Worm (Caenorhabditis elegans) whole organism, young adult: ENCODE results near the gene C17E7.12.

Experiments
- B0019.2 ChIP-seq: fragments of 200-800 bp; sonication (Bioruptor generic); conservative IDR thresholded peaks from 2 replicates; pipeline ENCODE4 v1.3.6; 2022; ENCODE audit warnings: missing genetic modification reagents, missing genetic modification characterization, missing compliant biosample characterization
- B0336.3 ChIP-seq: fragments of 200-800 bp; sonication (Bioruptor generic); IDR thresholded peaks from 2 replicates; pipeline ENCODE4 v1.3.6; 2022; ENCODE audit warnings: missing genetic modification characterization, missing compliant biosample characterization
- F55B11.4 ChIP-seq: sonication (generic microtip); optimal IDR thresholded peaks from 2 replicates; lab custom pipeline; 2016; ENCODE audit warnings: missing compliant biosample characterization, missing genetic modification characterization, borderline replicate concordance; ENCODE audit not compliant: insufficient read depth
- F57A8.1 ChIP-seq: fragments of 200-800 bp; sonication (Bioruptor generic); optimal IDR thresholded peaks from 2 replicates; lab custom pipeline; 2018; ENCODE audit warnings: mild to moderate bottlenecking, missing genetic modification characterization, moderate library complexity, missing compliant biosample characterization
- K11D2.4 ChIP-seq: fragments of 200-800 bp; sonication (Bioruptor generic); IDR thresholded peaks from 2 replicates; pipeline ENCODE4 v1.3.6; 2022; ENCODE audit warnings: missing genetic modification reagents, missing genetic modification characterization, missing compliant biosample characterization
- T26A5.8 ChIP-seq: sonication (generic microtip); optimal IDR thresholded peaks from 2 replicates; lab custom pipeline; 2016; ENCODE audit warnings: missing genetic modification characterization, missing compliant biosample characterization
- Y79H2A.3 ChIP-seq: fragments of 200-800 bp; sonication (Bioruptor generic); conservative IDR thresholded peaks from 2 replicates; pipeline ENCODE4 v1.3.6; 2022; ENCODE audit warnings: missing genetic modification reagents, missing genetic modification characterization, missing compliant biosample characterization
- akir-1 ChIP-seq: fragments of 200-800 bp; sonication (Bioruptor generic); optimal IDR thresholded peaks from 2 replicates; lab custom pipeline; 2018; ENCODE audit warnings: mild to moderate bottlenecking, missing genetic modification characterization, moderate library complexity, missing compliant biosample characterization
- atf-7 ChIP-seq: sonication (generic microtip); optimal IDR thresholded peaks from 2 replicates; lab custom pipeline; 2017; ENCODE audit warnings: mild to moderate bottlenecking, missing genetic modification characterization, missing compliant biosample characterization
- attf-6 ChIP-seq: fragments of 200-800 bp; sonication (Bioruptor generic); IDR thresholded peaks from 2 replicates; pipeline ENCODE4 v1.3.6; 2022; ENCODE audit warnings: missing genetic modification reagents, missing genetic modification characterization, missing compliant biosample characterization
- ccch-3 ChIP-seq: fragments of 200-800 bp; sonication (Bioruptor generic); optimal IDR thresholded peaks from 2 replicates; lab custom pipeline; 2018; ENCODE audit warnings: mild to moderate bottlenecking, missing genetic modification characterization, missing compliant biosample characterization
- ceh-79 ChIP-seq: sonication (generic microtip); optimal IDR thresholded peaks from 2 replicates; lab custom pipeline; 2017; ENCODE audit warnings: mild to moderate bottlenecking, missing genetic modification characterization, missing compliant biosample characterization
- ets-4 ChIP-seq: fragments of 200-800 bp; sonication (Bioruptor generic); optimal IDR thresholded peaks from 2 replicates; lab custom pipeline; 2018; ENCODE audit warnings: mild to moderate bottlenecking, missing genetic modification characterization, missing compliant biosample characterization
- fkh-3 ChIP-seq: sonication (generic microtip); optimal IDR thresholded peaks from 2 replicates; lab custom pipeline; 2016; ENCODE audit warnings: mild to moderate bottlenecking, missing genetic modification characterization, missing compliant biosample characterization
- gei-17 ChIP-seq: fragments of 200-800 bp; sonication (Bioruptor generic); optimal IDR thresholded peaks from 2 replicates; lab custom pipeline; 2018; ENCODE audit warnings: mild to moderate bottlenecking, missing genetic modification characterization, missing compliant biosample characterization
- hlh-12 ChIP-seq: sonication (generic microtip); optimal IDR thresholded peaks from 2 replicates; lab custom pipeline; 2016; ENCODE audit warnings: missing genetic modification characterization, missing compliant biosample characterization
- lin-40 ChIP-seq: sonication (generic microtip); optimal IDR thresholded peaks from 2 replicates; lab custom pipeline; 2016; ENCODE audit warnings: missing genetic modification characterization, mild to moderate bottlenecking, missing compliant biosample characterization, missing genotype, missing genetic modification reagents
- lin-54 ChIP-seq: fragments of 200-800 bp; sonication (Bioruptor generic); optimal IDR thresholded peaks from 2 replicates; lab custom pipeline; 2018; ENCODE audit warnings: mild to moderate bottlenecking, missing genetic modification characterization, missing compliant biosample characterization
- madf-10 ChIP-seq: sonication (generic microtip); optimal IDR thresholded peaks from 2 replicates; lab custom pipeline; 2016; ENCODE audit warnings: mild to moderate bottlenecking, missing genetic modification characterization, missing compliant biosample characterization
- madf-6 ChIP-seq: fragments of 200-800 bp; sonication (Bioruptor generic); IDR thresholded peaks from 2 replicates; pipeline ENCODE4 v1.3.6; 2022; ENCODE audit warnings: missing genetic modification reagents, missing genetic modification characterization, missing compliant biosample characterization
- mel-28 ChIP-seq: sonication (generic microtip); optimal IDR thresholded peaks from 2 replicates; lab custom pipeline; 2016; ENCODE audit warnings: borderline replicate concordance, mild to moderate bottlenecking, missing genetic modification characterization, missing compliant biosample characterization
- mxl-1 ChIP-seq: sonication (generic microtip); optimal IDR thresholded peaks from 2 replicates; lab custom pipeline; 2016; ENCODE audit warnings: missing genetic modification characterization, missing compliant biosample characterization
- nhr-27 ChIP-seq: fragments of 200-800 bp; sonication (Bioruptor generic); optimal IDR thresholded peaks from 2 replicates; lab custom pipeline; 2018; ENCODE audit warnings: mild to moderate bottlenecking, missing genetic modification characterization, moderate library complexity, missing compliant biosample characterization
- nhr-80 ChIP-seq: sonication (generic microtip); optimal IDR thresholded peaks from 2 replicates; lab custom pipeline; 2016; ENCODE audit warnings: missing genetic modification characterization, missing compliant biosample characterization
- nhr-90 ChIP-seq: sonication (generic microtip); optimal IDR thresholded peaks from 2 replicates; lab custom pipeline; 2016; ENCODE audit warnings: missing genotype, mild to moderate bottlenecking, missing genetic modification characterization, missing compliant biosample characterization
- pbrm-1 ChIP-seq: fragments of 200-800 bp; sonication (Bioruptor generic); IDR thresholded peaks from 2 replicates; pipeline ENCODE4 v1.3.6; 2022; ENCODE audit warnings: missing genetic modification reagents, missing genetic modification characterization, missing compliant biosample characterization
- repo-1 ChIP-seq: sonication (generic microtip); optimal IDR thresholded peaks from 2 replicates; lab custom pipeline; 2017; ENCODE audit warnings: mild to moderate bottlenecking, missing genetic modification characterization, missing compliant biosample characterization
- sea-2 ChIP-seq: fragments of 200-800 bp; sonication (Bioruptor generic); IDR thresholded peaks from 2 replicates; pipeline ENCODE4 v1.3.6; 2022; ENCODE audit warnings: missing genetic modification characterization, missing compliant biosample characterization
- snpc-1.3 ChIP-seq: sonication (generic microtip); optimal IDR thresholded peaks from 2 replicates; lab custom pipeline; 2017; ENCODE audit warnings: missing genetic modification characterization, mild to moderate bottlenecking, missing compliant biosample characterization, antibody characterized with exemption, moderate library complexity, missing genotype, missing genetic modification reagents; ENCODE audit not compliant: insufficient read depth
- somi-1 ChIP-seq: fragments of 200-800 bp; sonication (Bioruptor generic); optimal IDR thresholded peaks from 2 replicates; lab custom pipeline; 2018; ENCODE audit warnings: mild to moderate bottlenecking, missing genetic modification characterization, missing compliant biosample characterization
- sptf-2 ChIP-seq: fragments of 200-800 bp; sonication (Bioruptor generic); optimal IDR thresholded peaks from 2 replicates; lab custom pipeline; 2018; ENCODE audit warnings: mild to moderate bottlenecking, missing genetic modification characterization, missing compliant biosample characterization
- tbp1 ChIP-seq: fragments of 200-800 bp; sonication (Bioruptor generic); optimal IDR thresholded peaks from 2 replicates; lab custom pipeline; 2018; ENCODE audit warnings: mild to moderate bottlenecking, missing genetic modification characterization, missing compliant biosample characterization
- tbx-9 ChIP-seq: sonication (generic microtip); optimal IDR thresholded peaks from 2 replicates; lab custom pipeline; 2016; ENCODE audit warnings: borderline replicate concordance, missing genetic modification characterization, inconsistent platforms, missing compliant biosample characterization
- tlf-1 ChIP-seq: fragments of 200-800 bp; sonication (Bioruptor generic); optimal IDR thresholded peaks from 2 replicates; lab custom pipeline; 2018; ENCODE audit warnings: mild to moderate bottlenecking, missing genetic modification characterization, missing compliant biosample characterization
- unc-62 ChIP-seq: fragments of 150-350 bp; optimal IDR thresholded peaks from 2 replicates; lab custom pipeline; 2014; ENCODE audit warnings: missing biosample characterization, missing genetic modification reagents, missing genetic modification characterization
- zfh-2 ChIP-seq: fragments of 200-800 bp; sonication (Bioruptor generic); conservative IDR thresholded peaks from 2 replicates; pipeline ENCODE4 v1.3.6; 2022; ENCODE audit warnings: missing genetic modification reagents, missing genetic modification characterization, missing compliant biosample characterization
- zim-3 ChIP-seq: sonication (generic microtip); optimal IDR thresholded peaks from 2 replicates; lab custom pipeline; 2017; ENCODE audit warnings: mild to moderate bottlenecking, missing genetic modification characterization, moderate library complexity, missing compliant biosample characterization
- ztf-25 ChIP-seq: fragments of 200-800 bp; sonication (Bioruptor generic); IDR thresholded peaks from 2 replicates; pipeline ENCODE4 v1.3.6; 2022; ENCODE audit warnings: missing genetic modification reagents, missing genetic modification characterization, missing compliant biosample characterization

C17E7.12 gene

ce11 chrV:3912472-3912871 lies 20.7 kb upstream of the C17E7.12 start, which contains the start of gene srx-68:
Gene srx-68, plus strand, starts transcription at chrV:3912772.
- no peak for TF ChIP-seq fkh-3 (tag; lab: Kevin White, UChicago)
- TF ChIP-seq zfh-2 (GFP tag; lab: Robert Waterston, UW), result no peak
- no peak for TF ChIP-seq nhr-27

- TF ChIP-seq tbp1 (GFP tag; lab: Kevin White, UChicago) (no peak), nhr-90 (tag; lab: Kevin White, UChicago) (no peak), zfh-2 (GFP tag; lab: Robert Waterston, UW) (no peak), F55B11.4 (no peak), sea-2 (no peak), F57A8.1 (no peak), tbx-9 (tag; lab: Kevin White, UChicago) (no peak), mxl-1 (tag; lab: Kevin White, UChicago) (no peak), mel-28 (no peak), repo-1 (tag; lab: Kevin White, UChicago) (no peak), akir-1 (GFP tag; lab: Kevin White, UChicago) (no peak), B0019.2 (no peak), Y79H2A.3 (GFP tag; lab: Robert Waterston, UW) (no peak), atf-7 (tag; lab: Kevin White, UChicago) (no peak), K11D2.4 (no peak), gei-17 (GFP tag; lab: Kevin White, UChicago) (no peak), zim-3 (tag; lab: Kevin White, UChicago) (no peak), ceh-79 (no peak)
- TF ChIP-seq, all 124 proteins: peak for 0
These were observed 14.0 kb upstream of the C17E7.12 start, which contains the start of gene nhr-156 for ce11 chrV:3905841-3906240. Gene nhr-156, plus strand, starts transcription at chrV:3906106.

- no peak for TF ChIP-seq pbrm-1 (GFP tag; lab: Robert Waterston, UW)
- no peak for TF ChIP-seq hlh-12 (tag; lab: Kevin White, UChicago)
- no peak for TF ChIP-seq madf-6 (GFP tag; lab: Robert Waterston, UW)
- TF ChIP-seq lin-40 (tag; lab: Kevin White, UChicago), result no peak
- TF ChIP-seq B0336.3, result no peak
- no peak for TF ChIP-seq ccch-3 (GFP tag; lab: Kevin White, UChicago)
- no peak for TF ChIP-seq unc-62 (GFP tag; lab: Kevin White, UChicago)
- no peak for TF ChIP-seq nhr-80 (tag; lab: Kevin White, UChicago)
- TF ChIP-seq snpc-1.3 (tag; lab: Kevin White, UChicago), result no peak
- TF ChIP-seq ztf-25, result no peak
- no peak for TF ChIP-seq somi-1 (GFP tag; lab: Kevin White, UChicago)
- no peak for TF ChIP-seq sptf-2 (GFP tag; lab: Kevin White, UChicago)
- TF ChIP-seq madf-10 (tag; lab: Kevin White, UChicago), result no peak
- TF ChIP-seq tlf-1 (GFP tag; lab: Kevin White, UChicago), result no peak
- TF ChIP-seq ets-4 (GFP tag; lab: Kevin White, UChicago), result no peak
- no peak for TF ChIP-seq lin-54 (GFP tag; lab: Kevin White, UChicago)
- no peak for TF ChIP-seq T26A5.8
- no peak for TF ChIP-seq attf-6 (GFP tag; lab: Robert Waterston, UW)
These were observed 11.6 kb upstream of the C17E7.12 start for ce11 chrV:3903424-3903823.
